Worm (Caenorhabditis elegans): ENCODE measurements around the gene R02F2.4.

Gene R02F2.4

DNA sequence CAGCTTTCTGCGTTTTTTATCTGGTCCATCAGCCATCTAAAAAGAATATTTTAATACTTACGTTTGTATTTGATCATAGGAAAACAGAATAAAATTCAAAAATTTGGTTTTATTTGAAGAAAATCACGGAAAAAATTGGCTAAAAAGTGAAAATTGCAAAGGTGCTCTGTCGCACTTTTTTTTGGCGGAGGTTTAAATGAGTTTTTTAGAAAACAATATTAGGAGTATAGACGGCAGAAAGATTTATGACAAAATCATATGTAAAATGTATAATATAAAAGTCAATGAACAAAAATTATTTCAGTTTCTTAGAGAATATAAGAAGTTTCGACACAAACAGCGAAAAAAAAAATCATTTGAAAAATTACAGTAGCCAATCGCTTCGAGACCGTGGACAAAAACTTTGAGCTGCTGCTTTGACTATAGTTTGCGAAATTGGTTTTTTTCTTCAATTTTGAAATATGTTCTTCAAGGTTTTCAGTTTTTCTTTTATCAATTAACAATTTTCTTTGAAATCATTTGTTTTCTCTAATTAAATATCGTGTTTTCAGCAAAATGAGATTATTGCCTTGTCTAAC lies at the start of gene R02F2.4, which contains the start of gene R02F2.7:
Gene R02F2.4, plus strand, starts transcription at position 552 of the 578 bp plus-strand sequence.
Gene R02F2.7, minus strand, starts transcription at position 36 of the 578 bp plus-strand sequence.
- TF ChIP-seq W03F9.2 (tag; optimal IDR thresholded peaks at IDR 0.05) (no peak), dao-5 (tag; optimal IDR thresholded peaks at IDR 0.05) (no peak), him-1 (tag; optimal IDR thresholded peaks at IDR 0.05) (no peak)

DNA sequence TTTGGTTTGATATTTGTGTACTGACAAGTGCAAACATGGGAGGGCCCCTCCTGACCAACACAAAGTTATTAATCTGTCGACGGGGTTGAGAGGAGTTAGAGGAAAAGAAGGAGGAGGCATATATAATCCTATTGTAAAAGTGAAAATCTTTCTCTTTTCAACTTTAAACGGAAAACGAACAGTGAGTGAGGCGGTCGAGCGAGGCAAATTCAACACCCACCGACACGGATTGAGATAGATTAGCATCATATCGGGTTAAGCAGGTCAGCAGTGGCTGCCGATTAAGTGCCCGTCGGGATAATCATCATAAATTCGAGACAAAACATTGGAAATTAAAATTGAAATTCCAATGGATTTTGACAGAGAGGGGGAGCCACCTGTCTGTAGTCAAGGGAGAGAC lies 47.8 kb upstream of the R02F2.4 start:
- TF ChIP-seq him-1 (tag; optimal IDR thresholded peaks at IDR 0.05): no peak
- no peak for TF ChIP-seq W03F9.2 (tag; optimal IDR thresholded peaks at IDR 0.05)
- TF ChIP-seq dao-5 (tag; optimal IDR thresholded peaks at IDR 0.05): no peak

DNA sequence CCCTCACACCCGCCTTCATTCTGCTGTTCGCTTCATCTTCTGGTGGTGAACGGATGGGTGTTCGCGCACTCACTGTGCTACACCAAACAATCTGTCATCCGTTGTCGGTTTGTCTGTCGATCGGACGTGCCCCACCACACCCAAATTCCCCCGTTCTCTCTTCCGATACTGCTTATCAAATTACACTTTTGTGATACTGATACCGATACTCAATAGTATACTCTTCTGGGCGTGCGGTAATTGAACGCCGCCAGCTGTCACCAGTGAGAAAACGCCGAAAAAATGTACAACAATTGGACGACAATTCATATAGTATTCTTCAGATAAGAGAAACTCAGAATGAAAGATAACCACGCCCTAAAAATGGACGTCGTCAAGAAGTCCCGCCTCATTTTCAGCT lies 46.0 kb upstream of the R02F2.4 start:
- TF ChIP-seq dao-5 (tag; optimal IDR thresholded peaks at IDR 0.05) (no peak), W03F9.2 (tag; optimal IDR thresholded peaks at IDR 0.05) (no peak), him-1 (tag; optimal IDR thresholded peaks at IDR 0.05) (no peak)

DNA sequence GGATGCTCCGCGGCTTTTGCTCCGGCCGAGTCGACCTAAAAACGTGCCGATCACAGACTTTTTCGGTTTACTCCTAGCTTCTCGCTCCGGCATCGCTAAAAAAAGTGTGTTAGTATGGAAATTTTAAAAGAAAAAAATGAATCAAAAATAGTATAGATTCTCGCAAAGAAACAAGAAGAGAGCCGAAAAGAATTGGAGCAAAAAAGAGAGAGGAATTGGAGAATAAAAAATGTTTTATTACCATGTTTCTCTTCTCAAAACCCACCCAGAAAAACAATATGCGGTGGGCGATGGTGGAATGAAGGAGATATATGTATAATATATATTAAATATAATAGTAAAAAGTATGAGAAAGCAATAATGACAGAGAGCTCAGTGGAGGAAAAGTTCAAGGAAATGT lies 43.5 kb upstream of the R02F2.4 start, which contains the start of gene W03A5.6:
Gene W03A5.6, minus strand, starts transcription at position 101 of the 400 bp plus-strand sequence.
- no peak for TF ChIP-seq W03F9.2 (tag; optimal IDR thresholded peaks at IDR 0.05)
- TF ChIP-seq dao-5 (tag; optimal IDR thresholded peaks at IDR 0.05): no peak
- no peak for TF ChIP-seq him-1 (tag; optimal IDR thresholded peaks at IDR 0.05)

DNA sequence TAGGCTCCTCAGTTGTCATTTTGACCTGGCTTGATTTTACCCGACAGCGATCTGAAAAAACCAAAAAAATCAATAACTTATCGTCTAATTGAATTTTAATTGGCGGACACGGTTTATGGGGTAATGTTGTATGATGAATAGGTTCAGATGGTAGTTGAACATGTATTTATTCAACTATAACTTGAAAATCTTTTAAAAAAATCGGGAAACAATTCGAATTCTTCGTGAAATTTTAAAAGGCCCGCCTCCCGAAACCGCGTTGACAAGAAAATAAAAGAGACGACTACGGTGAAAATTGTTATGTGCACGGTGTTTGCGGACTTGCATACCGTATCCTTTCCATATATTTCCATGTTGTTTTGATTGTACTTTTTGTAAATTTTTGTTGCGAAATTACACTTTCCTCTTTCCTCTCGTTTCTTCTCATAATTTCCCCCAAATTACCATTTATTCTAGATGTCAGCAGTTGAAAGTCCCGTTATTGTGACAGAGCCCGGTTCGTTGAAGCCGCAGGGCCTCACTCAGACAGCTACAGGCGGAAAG lies 41.3 kb upstream of the R02F2.4 start, which contains the start of the genes T24G10.2 and disl-2:
Gene T24G10.2, minus strand, starts transcription at position 51 of the 543 bp plus-strand sequence.
Gene disl-2, plus strand, starts transcription at position 457 of the 543 bp plus-strand sequence.
- TF ChIP-seq him-1 (tag; optimal IDR thresholded peaks at IDR 0.05) (no peak), dao-5 (tag; optimal IDR thresholded peaks at IDR 0.05) (no peak), W03F9.2 (tag; optimal IDR thresholded peaks at IDR 0.05) (peak; percentile 16)

DNA sequence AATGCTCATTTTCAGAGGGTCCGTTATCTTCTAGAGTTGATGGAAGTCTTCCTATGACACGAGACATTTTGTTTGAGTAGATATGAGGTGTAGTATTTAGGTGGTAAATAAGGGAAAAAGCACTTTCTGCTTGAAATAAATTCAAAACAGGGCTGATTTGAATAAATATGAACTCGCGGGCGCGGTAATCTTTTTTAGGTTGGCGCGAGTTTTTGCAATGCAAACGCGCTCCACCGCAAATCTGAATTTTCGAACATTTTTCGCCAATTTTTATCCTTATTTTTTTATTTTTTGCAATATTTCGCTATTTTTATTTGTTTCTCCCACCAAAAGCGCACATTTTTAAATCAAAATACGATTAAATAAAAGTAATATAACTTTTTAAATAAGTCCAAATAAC lies 35.9 kb upstream of the R02F2.4 start, which contains the start of gene skpt-1:
Gene skpt-1, minus strand, starts transcription at position 219 of the 400 bp plus-strand sequence.
- no peak for TF ChIP-seq him-1 (tag; optimal IDR thresholded peaks at IDR 0.05)
- peak; percentile 56 for TF ChIP-seq W03F9.2 (tag; optimal IDR thresholded peaks at IDR 0.05)
- no peak for TF ChIP-seq dao-5 (tag; optimal IDR thresholded peaks at IDR 0.05)

DNA sequence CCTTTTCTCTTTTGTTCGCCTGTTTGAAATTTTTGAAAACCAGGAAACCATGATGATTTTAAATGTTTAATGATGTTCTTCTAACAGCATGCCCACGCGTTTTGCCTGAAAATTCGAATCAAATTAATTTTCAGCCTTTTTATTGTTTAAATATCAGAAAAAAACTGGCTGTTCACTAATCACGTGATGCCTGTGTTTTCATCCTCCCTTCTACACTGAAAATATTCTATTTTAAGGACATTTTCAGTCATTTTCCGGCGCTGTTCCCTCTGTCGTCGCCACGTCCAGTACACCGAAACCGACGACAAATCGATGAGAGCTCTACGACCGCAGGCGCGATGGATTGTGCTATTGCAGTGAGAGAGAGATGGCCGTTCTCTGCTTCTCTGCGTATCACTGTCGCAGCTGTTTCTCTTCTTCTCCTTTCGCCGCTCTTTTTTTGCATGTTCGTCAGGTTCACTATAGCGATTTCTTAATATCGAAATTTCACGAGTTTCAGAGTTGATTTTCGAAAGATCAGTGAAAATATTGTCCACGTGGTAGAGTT lies 34.3 kb upstream of the R02F2.4 start, which contains the start of gene F48E8.8:
Gene F48E8.8, minus strand, starts transcription at position 51 of the 547 bp plus-strand sequence.
- no peak for TF ChIP-seq dao-5 (tag; optimal IDR thresholded peaks at IDR 0.05)

DNA sequence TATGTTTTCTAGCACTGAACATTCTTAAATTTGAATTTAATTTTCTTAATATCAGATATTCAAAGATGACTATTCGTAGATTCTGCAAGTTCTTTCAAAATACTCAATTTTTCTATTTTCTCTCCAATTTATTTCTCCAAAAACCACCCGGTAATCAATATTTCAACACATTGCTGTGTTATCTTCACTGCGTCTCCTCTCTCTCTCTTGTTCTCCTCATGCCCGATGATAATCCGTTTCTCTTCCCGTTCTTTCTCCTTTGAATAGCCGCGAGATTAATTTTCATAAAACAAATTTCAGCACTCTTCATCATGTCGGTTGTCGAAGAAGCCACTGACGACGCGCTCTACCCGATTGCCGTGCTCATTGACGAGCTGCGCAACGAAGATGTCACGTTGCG lies 33.7 kb upstream of the R02F2.4 start, which contains the start of gene paa-1:
Gene paa-1, plus strand, starts transcription at position 301 of the 400 bp plus-strand sequence.
- TF ChIP-seq him-1 (tag; optimal IDR thresholded peaks at IDR 0.05): no peak
- TF ChIP-seq dao-5 (tag; optimal IDR thresholded peaks at IDR 0.05): no peak
- no peak for TF ChIP-seq W03F9.2 (tag; optimal IDR thresholded peaks at IDR 0.05)

DNA sequence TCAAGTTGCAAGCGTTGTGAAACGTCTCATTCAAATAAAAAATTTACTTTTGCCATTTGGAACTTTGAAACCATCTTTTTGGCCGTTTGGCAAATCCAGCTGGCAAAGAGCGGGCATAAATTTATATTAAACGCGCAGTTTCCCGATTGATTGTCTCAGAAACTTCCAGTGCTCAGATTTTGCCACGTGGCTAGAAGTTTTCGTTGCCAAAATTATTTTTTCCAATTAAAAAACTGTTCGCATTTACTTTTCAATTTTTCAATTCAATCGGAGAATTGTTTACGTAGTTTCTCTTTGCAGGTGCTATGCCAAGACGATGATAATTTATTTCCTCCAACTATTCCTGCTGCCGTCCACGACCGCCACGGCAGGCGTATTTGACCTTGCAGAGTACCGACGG lies 30.8 kb upstream of the R02F2.4 start, which contains the start of gene F48E8.4:
Gene F48E8.4, plus strand, starts transcription at position 301 of the 400 bp plus-strand sequence.
- TF ChIP-seq him-1 (tag; optimal IDR thresholded peaks at IDR 0.05) (no peak), W03F9.2 (tag; optimal IDR thresholded peaks at IDR 0.05) (no peak), dao-5 (tag; optimal IDR thresholded peaks at IDR 0.05) (no peak)

DNA sequence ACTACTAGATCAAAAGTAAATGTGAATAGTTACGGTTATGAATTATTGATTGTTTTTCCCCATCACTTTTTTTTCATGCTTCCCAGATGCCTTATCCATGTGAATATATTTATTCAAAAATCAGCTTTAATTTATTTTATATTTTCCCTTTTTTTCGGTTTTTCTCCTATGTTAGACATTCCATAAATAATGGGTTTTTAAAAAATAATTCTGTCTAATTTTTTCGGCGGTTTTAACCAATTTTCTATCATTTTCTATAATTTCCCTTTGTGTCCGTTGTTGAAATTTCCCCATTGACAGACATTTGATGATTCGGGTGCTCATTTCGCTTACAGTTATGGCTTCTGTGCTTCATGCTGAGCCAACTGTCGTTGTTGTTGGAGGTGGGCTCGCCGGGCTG lies 23.0 kb upstream of the R02F2.4 start, which contains the start of gene F48E8.3:
Gene F48E8.3, plus strand, starts transcription at position 301 of the 400 bp plus-strand sequence.
- TF ChIP-seq W03F9.2 (tag; optimal IDR thresholded peaks at IDR 0.05) (no peak), him-1 (tag; optimal IDR thresholded peaks at IDR 0.05) (no peak), dao-5 (tag; optimal IDR thresholded peaks at IDR 0.05) (no peak)

DNA sequence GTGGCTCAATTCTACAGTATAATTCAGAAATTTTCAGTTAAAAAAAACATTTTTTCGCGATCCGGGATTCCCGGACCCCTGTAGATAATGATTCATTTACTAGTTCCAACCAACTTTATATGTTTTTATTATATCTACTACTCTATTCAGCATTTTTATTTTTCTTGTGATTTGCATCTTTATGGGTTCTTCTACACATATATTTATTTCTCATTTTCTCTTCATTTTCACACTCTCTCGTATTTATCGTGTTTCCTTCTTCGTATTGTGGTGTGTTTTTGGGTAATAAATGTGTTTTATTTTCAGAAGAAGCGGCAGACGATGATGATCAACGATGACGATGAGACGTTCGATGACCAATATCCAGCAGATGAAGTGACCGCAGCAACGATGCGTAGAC lies 20.0 kb upstream of the R02F2.4 start, which contains the start of gene F48E8.2:
Gene F48E8.2, plus strand, starts transcription at position 301 of the 400 bp plus-strand sequence.
- TF ChIP-seq W03F9.2 (tag; optimal IDR thresholded peaks at IDR 0.05) (no peak), him-1 (tag; optimal IDR thresholded peaks at IDR 0.05) (no peak), dao-5 (tag; optimal IDR thresholded peaks at IDR 0.05) (no peak)

DNA sequence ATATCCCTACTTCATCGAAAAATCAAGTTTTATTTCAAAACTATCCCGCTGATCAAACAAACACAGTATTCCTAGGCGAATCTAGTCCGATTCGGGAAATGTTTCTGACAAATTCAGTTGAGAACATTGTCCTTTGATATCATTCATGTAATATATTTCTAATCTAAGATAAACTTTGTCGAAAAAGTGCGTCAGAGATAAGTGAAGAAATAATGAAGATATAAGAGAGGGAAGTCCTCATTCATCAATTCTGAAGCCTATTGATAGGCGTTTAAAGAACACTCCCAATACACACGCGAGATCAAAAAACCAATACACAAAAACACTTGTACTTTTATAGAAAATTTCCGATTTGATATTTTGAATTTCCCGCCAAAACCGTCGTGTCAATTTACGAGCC lies 19.2 kb upstream of the R02F2.4 start:
- TF ChIP-seq dao-5 (tag; optimal IDR thresholded peaks at IDR 0.05): no peak

DNA sequence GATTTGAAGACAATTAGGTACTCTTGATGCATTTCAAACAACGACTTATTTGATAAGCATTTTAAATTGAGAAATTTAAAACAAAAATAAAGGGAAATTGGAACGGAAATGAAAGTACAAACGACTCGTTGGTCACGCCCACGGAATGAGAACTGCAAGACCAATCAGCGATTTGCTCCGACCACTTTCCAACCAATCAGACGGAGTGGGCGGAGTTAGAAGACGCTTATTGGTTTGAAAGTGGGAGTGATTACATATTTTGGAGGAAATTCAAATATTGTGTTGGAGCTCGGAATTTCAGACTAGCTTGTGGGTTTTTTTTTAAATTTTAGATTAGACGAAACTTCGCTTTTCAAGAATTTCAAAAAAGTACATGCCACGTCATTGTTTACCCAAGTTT lies 15.0 kb upstream of the R02F2.4 start:
- TF ChIP-seq him-1 (tag; optimal IDR thresholded peaks at IDR 0.05) (no peak), W03F9.2 (tag; optimal IDR thresholded peaks at IDR 0.05) (no peak), dao-5 (tag; optimal IDR thresholded peaks at IDR 0.05) (no peak)

DNA sequence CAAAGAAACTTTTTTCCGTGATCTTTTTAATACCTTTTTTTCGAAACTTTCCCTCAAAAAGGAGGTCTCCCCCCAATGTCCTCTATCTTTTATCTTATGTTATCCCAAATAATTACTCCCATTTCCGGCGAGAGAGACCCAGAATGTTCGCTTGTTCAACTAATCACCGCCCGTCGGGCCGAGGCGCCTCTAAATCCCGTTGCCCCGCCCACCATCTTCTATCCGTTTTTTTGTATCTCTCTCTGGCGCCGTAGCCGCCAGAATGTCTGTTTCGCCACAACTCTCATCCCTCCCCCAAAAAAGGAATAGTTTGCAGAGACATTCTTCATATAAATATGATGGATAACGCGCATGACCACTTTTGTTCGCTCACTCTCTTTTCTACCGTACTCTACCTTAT lies 11.4 kb upstream of the R02F2.4 start:
- TF ChIP-seq dao-5 (tag; optimal IDR thresholded peaks at IDR 0.05): no peak
- TF ChIP-seq W03F9.2 (tag; optimal IDR thresholded peaks at IDR 0.05): no peak
- no peak for TF ChIP-seq him-1 (tag; optimal IDR thresholded peaks at IDR 0.05)
